Worm (Caenorhabditis elegans): ENCODE data around the gene nhr-4.

ce11 chrIV:9864778-9865177, 14.4 kb upstream of the nhr-4 start, which contains the start of the genes K07F5.15 and K07F5.22:
- no peak for TF ChIP-seq aly-2 (tag; optimal IDR thresholded peaks at IDR 0.05)
- TF ChIP-seq R02D3.7 (tag; optimal IDR thresholded peaks at IDR 0.05), result no peak
- no peak for TF ChIP-seq ama-1 (optimal IDR thresholded peaks at IDR 0.05)
- no peak for TF ChIP-seq mdl-1 (tag; optimal IDR thresholded peaks at IDR 0.05)
- TF ChIP-seq ztf-11 (tag; optimal IDR thresholded peaks at IDR 0.05), result no peak
- no peak for TF ChIP-seq unc-39 (tag; optimal IDR thresholded peaks at IDR 0.05)
- no peak for TF ChIP-seq fos-1 (tag; optimal IDR thresholded peaks at IDR 0.05)
- TF ChIP-seq skn-1 (tag; optimal IDR thresholded peaks at IDR 0.05), result no peak
- no peak for TF ChIP-seq snpc-4 (tag; optimal IDR thresholded peaks at IDR 0.05)
- no peak for TF ChIP-seq ztf-1 (GFP tag; conservative IDR thresholded peaks at IDR 0.05)

All from whole organism, L2 larva.